Worm (Caenorhabditis elegans): ENCODE results near the gene dnj-14.

The dnj-14 gene

DNA sequence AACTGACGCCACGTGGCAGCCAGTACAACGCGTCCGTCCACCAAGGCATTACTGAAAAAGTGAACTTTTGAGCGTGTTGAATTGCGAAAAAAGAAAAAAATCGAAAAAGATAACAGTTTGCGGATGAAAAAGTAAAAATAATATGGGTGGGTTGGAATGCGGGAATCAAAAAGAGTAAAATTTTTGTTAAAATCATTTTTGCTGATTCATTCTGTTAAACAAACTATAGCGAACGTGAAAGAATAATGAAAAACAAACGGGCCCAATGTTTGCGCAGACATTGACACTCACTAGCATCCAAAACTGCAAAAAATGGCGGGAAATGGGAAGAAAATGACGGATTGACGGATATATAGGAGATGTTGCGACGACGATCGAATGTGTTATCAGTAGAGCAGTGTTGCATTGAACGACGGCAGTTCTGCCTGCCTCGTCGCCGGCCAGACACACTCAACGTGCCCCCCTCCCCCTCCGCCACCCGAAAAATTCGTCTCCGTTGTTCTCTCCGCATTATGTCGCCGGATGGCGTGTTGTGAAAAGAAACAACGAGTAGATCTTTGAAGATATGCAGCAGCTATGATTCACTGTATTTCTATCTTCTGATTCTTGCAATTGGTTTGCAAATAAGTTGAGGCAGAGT lies 12.0 kb downstream of the dnj-14 start, which contains the start of gene hyl-2 (continued):
- TF ChIP-seq nhr-237 (tag; optimal IDR thresholded peaks at IDR 0.05) (no peak), vab-15 (tag; optimal IDR thresholded peaks at IDR 0.05) (no peak), rnt-1 (tag; optimal IDR thresholded peaks at IDR 0.05) (peak; percentile 48), fos-1 (tag; optimal IDR thresholded peaks at IDR 0.05) (no peak), nhr-71 (tag; optimal IDR thresholded peaks at IDR 0.05) (peak; percentile 57), lin-13 (GFP tag; optimal IDR thresholded peaks at IDR 0.05) (no peak), sptf-1 (tag; optimal IDR thresholded peaks at IDR 0.05) (no peak), ztf-4 (tag; optimal IDR thresholded peaks at IDR 0.05) (no peak), C04F5.9 (tag; optimal IDR thresholded peaks at IDR 0.05) (no peak), pag-3 (tag; optimal IDR thresholded peaks at IDR 0.05; ENCODE audit: borderline replicate concordance, insufficient read depth) (no peak), hlh-17 (GFP tag; optimal IDR thresholded peaks at IDR 0.05; ENCODE audit: borderline replicate concordance) (no peak), C16A3.4 (tag; optimal IDR thresholded peaks at IDR 0.05) (peak; percentile 35), ceh-82 (tag; optimal IDR thresholded peaks at IDR 0.05) (peak in 1 of 3 experiments; percentile 50), swsn-7 (tag; optimal IDR thresholded peaks at IDR 0.05) (peak; percentile 26), pqm-1 (tag; optimal IDR thresholded peaks at IDR 0.05) (no peak), hlh-4 (tag; optimal IDR thresholded peaks at IDR 0.05) (no peak), fkh-4 (tag; optimal IDR thresholded peaks at IDR 0.05; ENCODE audit: borderline replicate concordance) (no peak), nhr-11 (tag; optimal IDR thresholded peaks at IDR 0.05) (no peak), tlp-1 (tag; optimal IDR thresholded peaks at IDR 0.05) (no peak), ceh-63 (GFP tag; optimal IDR thresholded peaks at IDR 0.05) (no peak), blmp-1 (tag; optimal IDR thresholded peaks at IDR 0.05) (peak; percentile 43), F16B12.6 (tag; optimal IDR thresholded peaks at IDR 0.05) (peak; percentile 6), irx-1 (tag; optimal IDR thresholded peaks at IDR 0.05) (no peak), ama-1 (optimal IDR thresholded peaks at IDR 0.05) (no peak), mab-9 (GFP tag; IDR thresholded peaks at IDR 0.05) (no peak), dpl-1 (GFP tag; optimal IDR thresholded peaks at IDR 0.05) (peak in 2 of 3 experiments; percentile 6 to 37), snu-23 (GFP tag; optimal IDR thresholded peaks at IDR 0.05) (peak; percentile 62), tbx-2 (tag; optimal IDR thresholded peaks at IDR 0.05) (peak; percentile 22), nhr-90 (tag; optimal IDR thresholded peaks at IDR 0.05; ENCODE audit: poor library complexity) (no peak), lin-39 (tag; optimal IDR thresholded peaks at IDR 0.05) (no peak), Y116A8C.19 (tag; optimal IDR thresholded peaks at IDR 0.05; ENCODE audit: borderline replicate concordance) (no peak), aha-1 (tag; optimal IDR thresholded peaks at IDR 0.05) (no peak), mef-2 (tag; optimal IDR thresholded peaks at IDR 0.05) (no peak), ceh-88 (GFP tag; IDR thresholded peaks at IDR 0.05) (no peak), lin-14 (GFP tag; optimal IDR thresholded peaks at IDR 0.05) (peak; percentile 93), mep-1 (tag; optimal IDR thresholded peaks at IDR 0.05) (peak; percentile 44), elt-3 (tag; optimal IDR thresholded peaks at IDR 0.05) (peak in 2 of 6 experiments; percentile 1 to 66), lsy-2 (tag; optimal IDR thresholded peaks at IDR 0.05) (peak in 1 of 2 experiments; percentile 71), dsc-1 (tag; optimal IDR thresholded peaks at IDR 0.05) (no peak), nhr-19 (GFP tag; conservative IDR thresholded peaks at IDR 0.05) (peak; percentile 34)

DNA sequence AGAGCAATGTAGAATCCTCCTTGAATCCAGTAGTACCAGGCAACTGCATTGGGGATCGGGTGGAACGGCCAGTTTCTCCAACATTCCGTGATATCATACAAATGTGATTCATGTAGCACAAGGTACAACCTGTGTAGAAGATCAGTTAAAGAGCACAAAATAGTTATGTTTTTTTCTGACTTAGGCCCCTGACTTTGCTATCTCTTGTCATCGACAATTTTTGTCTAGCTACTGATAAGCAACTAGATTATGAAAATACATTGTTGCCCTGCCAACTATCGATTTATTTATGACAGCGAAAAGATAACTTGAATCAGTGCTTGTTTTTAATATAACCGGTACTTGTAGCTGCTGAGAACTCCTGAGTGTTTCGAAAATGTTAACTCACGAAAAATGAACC lies 13.3 kb downstream of the dnj-14 start:
- peak; percentile 82 for TF ChIP-seq elt-2 (tag; optimal IDR thresholded peaks at IDR 0.05)
- TF ChIP-seq nhr-12 (tag; optimal IDR thresholded peaks at IDR 0.05) = no peak
- no peak for TF ChIP-seq ceh-8 (GFP tag; optimal IDR thresholded peaks at IDR 0.05)
- peak; percentile 11 for TF ChIP-seq nhr-20 (tag; optimal IDR thresholded peaks at IDR 0.05)
- peak; percentile 21 for TF ChIP-seq nhr-90 (tag; optimal IDR thresholded peaks at IDR 0.05; ENCODE audit: poor library complexity)
- TF ChIP-seq pqm-1 (tag; optimal IDR thresholded peaks at IDR 0.05) = no peak
- no peak for TF ChIP-seq tlp-1 (tag; optimal IDR thresholded peaks at IDR 0.05)
